Worm (Caenorhabditis elegans) whole organism, midembryonic: ENCODE measurements around the gene Y53F4B.36.

ENCODE experiments used
- ref-1 ChIP-seq: fragments of 200-800 bp; sonication (Bioruptor generic); conservative IDR thresholded peaks from 2 replicates; pipeline ENCODE4 v1.3.6; 2022; ENCODE audit warnings: missing genetic modification reagents, missing genetic modification characterization, missing compliant biosample characterization
- tab-1 ChIP-seq: fragments of 200-800 bp; sonication (Bioruptor generic); IDR thresholded peaks from 2 replicates; pipeline ENCODE4 v1.3.6; 2022; ENCODE audit warnings: missing genetic modification characterization, missing compliant biosample characterization

DNA sequence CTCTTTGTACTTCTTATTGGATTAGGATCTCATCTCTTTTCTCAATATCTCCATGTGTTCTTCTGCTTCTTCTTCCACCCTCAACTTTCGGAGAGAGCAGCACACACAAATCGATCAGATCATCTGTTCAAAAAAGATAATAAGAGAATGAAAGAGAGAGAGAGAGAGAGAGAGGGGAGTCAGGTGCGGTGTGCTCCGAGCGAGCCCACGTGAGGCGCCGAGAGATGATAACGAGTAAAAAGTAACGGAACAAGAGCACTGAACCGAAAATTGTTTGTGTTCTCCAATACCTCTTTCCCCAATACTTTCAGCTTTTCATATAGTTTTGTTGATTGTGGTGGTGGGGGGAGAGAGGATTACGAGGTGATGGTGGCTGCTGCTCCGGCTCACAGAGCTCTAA is 18.2 kb downstream of the Y53F4B.36 start:
- TF ChIP-seq tab-1 (GFP tag; lab: Robert Waterston, UW) (no peak), ref-1 (GFP tag; lab: Robert Waterston, UW) (no peak)
